Fruit fly (Drosophila melanogaster): Measurements from ENCODE around the gene Lgr1.

Gene Lgr1

DNA sequence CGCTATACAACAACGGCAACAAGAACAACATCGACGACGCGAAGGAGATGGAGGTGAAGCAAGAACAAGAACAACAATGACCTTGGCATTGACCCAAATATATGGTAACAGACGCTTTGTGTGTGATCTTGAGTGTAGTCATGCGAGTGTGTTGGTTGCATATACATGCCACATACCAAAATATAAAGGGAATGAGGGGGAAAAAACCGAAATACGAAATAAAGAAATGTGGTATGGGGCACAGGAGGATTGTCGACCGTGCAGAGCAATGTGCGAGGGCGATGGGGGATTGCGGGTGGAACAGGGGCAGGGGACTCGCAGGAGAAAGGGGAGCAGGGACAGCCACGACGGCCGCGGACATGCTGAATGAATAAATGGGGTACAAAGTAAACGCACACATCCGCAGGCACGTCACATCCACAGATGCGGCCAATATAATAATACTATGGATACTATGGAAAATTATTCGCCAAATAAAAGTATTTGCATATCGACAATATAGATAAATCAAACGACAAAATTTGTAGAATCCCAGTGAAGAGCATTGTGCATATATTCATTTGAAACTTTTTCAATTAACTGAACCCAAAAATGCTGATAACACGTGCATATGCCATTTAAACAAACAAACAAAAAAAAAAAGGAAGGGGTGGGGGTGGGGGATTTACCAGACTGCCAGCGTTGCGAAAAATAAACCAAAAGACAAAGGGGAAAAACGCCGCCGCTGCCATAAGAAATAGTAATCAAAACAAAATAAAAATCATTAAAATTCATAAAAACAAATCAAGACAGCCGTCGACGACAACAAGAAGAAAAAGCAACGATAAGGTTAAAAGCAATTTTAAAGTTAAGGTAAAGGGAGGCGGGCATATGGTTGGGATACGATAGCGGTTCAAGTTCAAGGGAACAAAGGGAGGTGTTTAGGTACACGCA lies 19.4 kb upstream of the Lgr1 start (continued):
- TF ChIP-seq Lpt (GFP tag; optimal IDR thresholded peaks at IDR 0.05) (no peak), CG31627 (GFP tag; optimal IDR thresholded peaks at IDR 0.05) (no peak), Hr4 (GFP tag; optimal IDR thresholded peaks at IDR 0.05) (no peak), CG11762 (GFP tag; optimal IDR thresholded peaks at IDR 0.05; ENCODE audit: insufficient read depth) (no peak), salr (GFP tag; optimal IDR thresholded peaks at IDR 0.05) (no peak), CG10631 (GFP tag; optimal IDR thresholded peaks at IDR 0.05) (no peak), CG3919 (GFP tag; optimal IDR thresholded peaks at IDR 0.05) (no peak), Blimp-1 (GFP tag; optimal IDR thresholded peaks at IDR 0.05) (peak; percentile 32), CG6792 (GFP tag; optimal IDR thresholded peaks at IDR 0.05) (no peak)

DNA sequence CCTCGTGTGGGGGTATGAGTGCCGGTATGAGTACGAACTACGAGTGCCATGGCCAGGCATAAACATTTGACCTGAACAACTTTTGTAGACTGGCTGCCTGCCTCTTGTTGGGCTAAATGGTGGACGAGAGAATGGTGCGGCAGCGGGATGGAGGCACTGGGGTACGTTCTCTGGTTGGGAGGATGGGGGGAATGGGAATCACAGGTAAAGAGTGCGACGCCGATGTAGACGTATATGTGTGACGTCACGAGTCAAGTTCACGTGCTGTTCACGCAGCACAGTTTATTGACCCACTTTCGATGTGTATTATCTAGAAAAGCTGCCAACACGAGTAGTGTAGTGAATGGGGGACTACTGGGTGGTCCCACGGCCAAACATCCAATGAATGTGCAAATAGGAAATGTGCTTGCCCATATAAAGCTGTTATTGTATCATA lies 18.6 kb upstream of the Lgr1 start:
- TF ChIP-seq CG6276 (GFP tag; optimal IDR thresholded peaks at IDR 0.05) (no peak), Lpt (GFP tag; optimal IDR thresholded peaks at IDR 0.05) (no peak), fkh (GFP tag; optimal IDR thresholded peaks at IDR 0.05) (peak; percentile 30), dac (GFP tag; optimal IDR thresholded peaks at IDR 0.05) (no peak), CG3032 (tag; optimal IDR thresholded peaks at IDR 0.05) (no peak), CG6854 (GFP tag; optimal IDR thresholded peaks at IDR 0.05) (no peak), CG8119 (GFP tag; IDR thresholded peaks at IDR 0.05) (no peak), CG10669 (GFP tag; optimal IDR thresholded peaks at IDR 0.05) (no peak), eg (GFP tag; IDR thresholded peaks at IDR 0.05) (no peak), fd85E (GFP tag; optimal IDR thresholded peaks at IDR 0.05) (no peak), vri (GFP tag; optimal IDR thresholded peaks at IDR 0.05) (no peak), dsx (GFP tag; optimal IDR thresholded peaks at IDR 0.05; ENCODE audit: poor library complexity, severe bottlenecking) (no peak), CG11902 (GFP tag; optimal IDR thresholded peaks at IDR 0.05) (no peak), CG6163 (GFP tag; IDR thresholded peaks at IDR 0.05) (peak; percentile 28; the same call in 1 of the 3 replicates)

DNA sequence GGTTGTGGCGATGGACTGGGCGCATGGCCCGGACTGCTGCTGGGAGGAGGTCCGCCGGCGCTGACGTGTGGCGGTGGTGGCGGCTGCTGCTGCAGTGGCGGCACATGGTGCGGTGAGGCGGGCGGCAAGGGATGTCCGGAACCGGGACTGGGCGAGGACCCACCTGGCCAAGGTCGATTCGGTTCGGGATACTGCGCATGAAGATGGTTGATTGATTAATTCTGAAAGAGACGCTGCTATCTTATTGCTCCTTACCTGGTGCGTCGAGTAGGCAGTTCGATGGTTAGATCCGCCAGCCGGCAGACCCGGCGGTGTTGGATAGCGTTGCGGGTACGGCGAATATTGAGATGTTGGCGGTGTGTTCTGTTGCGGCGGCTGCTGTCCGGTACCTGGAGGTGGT lies 17.8 kb upstream of the Lgr1 start:
- TF ChIP-seq CG11762 (GFP tag; optimal IDR thresholded peaks at IDR 0.05; ENCODE audit: insufficient read depth) (no peak), eg (GFP tag; IDR thresholded peaks at IDR 0.05) (no peak), CG8319 (GFP tag; optimal IDR thresholded peaks at IDR 0.05) (no peak), CG11902 (GFP tag; optimal IDR thresholded peaks at IDR 0.05) (no peak)

DNA sequence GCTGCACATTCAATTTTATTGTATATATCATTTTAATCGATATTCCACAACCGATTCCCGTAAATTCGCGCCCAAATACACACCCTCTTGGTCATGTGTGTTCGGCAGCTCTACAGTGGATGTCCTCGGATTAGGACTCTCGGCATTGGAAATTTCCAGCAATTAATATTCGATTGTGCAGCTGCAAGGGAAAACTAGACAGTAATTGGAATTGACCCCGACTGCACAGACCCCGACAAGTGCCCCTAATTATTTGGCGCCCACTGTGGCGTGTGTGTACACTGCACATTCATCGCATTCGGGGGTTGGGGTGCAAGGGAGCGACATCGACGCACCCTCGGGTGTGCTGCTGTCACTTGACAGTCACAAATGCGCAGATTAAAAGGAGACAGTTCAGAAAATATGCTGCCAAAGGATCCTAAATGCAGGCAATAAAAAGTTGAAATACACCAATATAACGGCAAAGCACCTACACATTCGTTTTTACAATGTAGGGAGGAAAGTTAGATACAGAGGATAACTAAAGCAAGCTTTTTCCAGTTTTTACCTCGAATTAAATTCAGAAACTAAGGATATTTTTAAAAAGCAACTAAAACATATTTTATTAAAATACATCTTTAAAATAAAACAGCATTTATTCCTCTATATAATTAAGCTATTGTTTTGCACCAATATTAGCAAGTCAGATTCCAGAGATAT lies 16.6 kb upstream of the Lgr1 start:
- TF ChIP-seq CG15336 (GFP tag; IDR thresholded peaks at IDR 0.05) (no peak), CG6808 (GFP tag; optimal IDR thresholded peaks at IDR 0.05) (no peak), Eip75B (GFP tag; optimal IDR thresholded peaks at IDR 0.05) (no peak), topi (GFP tag; optimal IDR thresholded peaks at IDR 0.05) (peak; percentile 20), CG3032 (tag; optimal IDR thresholded peaks at IDR 0.05) (no peak), achi (GFP tag; optimal IDR thresholded peaks at IDR 0.05) (no peak), Ets96B (tag; optimal IDR thresholded peaks at IDR 0.05) (peak; percentile 18), CG6276 (GFP tag; optimal IDR thresholded peaks at IDR 0.05) (no peak), dsx (GFP tag; optimal IDR thresholded peaks at IDR 0.05; ENCODE audit: poor library complexity, severe bottlenecking) (no peak), Ets21C (GFP tag; optimal IDR thresholded peaks at IDR 0.05) (peak; percentile 4), CG11902 (GFP tag; optimal IDR thresholded peaks at IDR 0.05) (no peak), svp (GFP tag) (peak; percentile 71), CG6854 (GFP tag; optimal IDR thresholded peaks at IDR 0.05) (no peak), CG11294 (GFP tag; IDR thresholded peaks at IDR 0.05) (no peak), acj6 (GFP tag; optimal IDR thresholded peaks at IDR 0.05) (no peak), CG9139 (GFP tag; optimal IDR thresholded peaks at IDR 0.05) (no peak), Eip78C (GFP tag) (peak; percentile 65), cyc (GFP tag; optimal IDR thresholded peaks at IDR 0.05) (peak; percentile 5), eg (GFP tag; IDR thresholded peaks at IDR 0.05) (peak; percentile 17; the same call in 1 of the 3 replicates), Smox (GFP tag; optimal IDR thresholded peaks at IDR 0.05) (no peak), CG11762 (GFP tag; optimal IDR thresholded peaks at IDR 0.05; ENCODE audit: insufficient read depth) (no peak), CG8319 (GFP tag; optimal IDR thresholded peaks at IDR 0.05) (no peak), CG3919 (GFP tag; optimal IDR thresholded peaks at IDR 0.05) (peak; percentile 8), lz (GFP tag; optimal IDR thresholded peaks at IDR 0.05) (peak; percentile 21), net (GFP tag; optimal IDR thresholded peaks at IDR 0.05) (no peak), OdsH (GFP tag; optimal IDR thresholded peaks at IDR 0.05) (no peak), CG6163 (GFP tag; IDR thresholded peaks at IDR 0.05) (peak; percentile 62; the same call in 2 of the 3 replicates), CG32006 (GFP tag; optimal IDR thresholded peaks at IDR 0.05) (peak; percentile 8)
